Worm (Caenorhabditis elegans) whole organism, young adult: ENCODE data around the gene C14E2.6.

ENCODE experiments used
- B0261.1 ChIP-seq: sonication (generic microtip); optimal IDR thresholded peaks from 2 replicates; lab custom pipeline; 2016; ENCODE audit warnings: mild to moderate bottlenecking, missing genetic modification characterization, moderate library complexity, missing compliant biosample characterization
- F23B12.7 ChIP-seq: sonication (generic microtip); optimal IDR thresholded peaks from 2 replicates; lab custom pipeline; 2017; ENCODE audit warnings: missing genetic modification characterization, mild to moderate bottlenecking, missing compliant biosample characterization, antibody characterized with exemption, moderate library complexity; ENCODE audit not compliant: insufficient read depth
- F39B2.1 ChIP-seq: fragments of 200-800 bp; sonication (Bioruptor generic); IDR thresholded peaks from 2 replicates; pipeline ENCODE4 v1.3.6; 2022; ENCODE audit warnings: missing genetic modification reagents, missing genetic modification characterization, missing compliant biosample characterization
- F55B11.4 ChIP-seq: sonication (generic microtip); optimal IDR thresholded peaks from 2 replicates; lab custom pipeline; 2016; ENCODE audit warnings: missing compliant biosample characterization, missing genetic modification characterization, borderline replicate concordance; ENCODE audit not compliant: insufficient read depth
- F57A8.1 ChIP-seq: fragments of 200-800 bp; sonication (Bioruptor generic); optimal IDR thresholded peaks from 2 replicates; lab custom pipeline; 2018; ENCODE audit warnings: mild to moderate bottlenecking, missing genetic modification characterization, moderate library complexity, missing compliant biosample characterization
- T07F8.4 ChIP-seq: sonication (generic microtip); optimal IDR thresholded peaks from 2 replicates; lab custom pipeline; 2016; ENCODE audit warnings: mild to moderate bottlenecking, missing genetic modification characterization, moderate library complexity, missing compliant biosample characterization
- ZK185.1 ChIP-seq: sonication (generic microtip); optimal IDR thresholded peaks from 2 replicates; lab custom pipeline; 2016; ENCODE audit warnings: mild to moderate bottlenecking, missing genetic modification characterization, missing compliant biosample characterization; ENCODE audit not compliant: poor library complexity, severe bottlenecking
- aptf-2 ChIP-seq: fragments of 200-800 bp; sonication (Bioruptor generic); conservative IDR thresholded peaks from 2 replicates; pipeline ENCODE4 v1.3.6; 2022; ENCODE audit warnings: missing genetic modification reagents, missing genetic modification characterization, missing compliant biosample characterization
- athp-1 ChIP-seq: sonication (generic microtip); optimal IDR thresholded peaks from 2 replicates; lab custom pipeline; 2017; ENCODE audit warnings: mild to moderate bottlenecking, missing genetic modification characterization, missing compliant biosample characterization
- die-1 ChIP-seq: sonication (generic microtip); optimal IDR thresholded peaks from 2 replicates; lab custom pipeline; 2016; ENCODE audit warnings: missing genotype, mild to moderate bottlenecking, missing genetic modification characterization, missing compliant biosample characterization
- ets-4 ChIP-seq: fragments of 200-800 bp; sonication (Bioruptor generic); optimal IDR thresholded peaks from 2 replicates; lab custom pipeline; 2018; ENCODE audit warnings: mild to moderate bottlenecking, missing genetic modification characterization, missing compliant biosample characterization
- hmg-1.2 ChIP-seq: fragments of 200-800 bp; sonication (Bioruptor generic); IDR thresholded peaks from 2 replicates; pipeline ENCODE4 v1.3.6; 2022; ENCODE audit warnings: missing genetic modification reagents, missing genetic modification characterization, missing compliant biosample characterization
- hsf-1 ChIP-seq: fragments of 200-800 bp; sonication (Bioruptor generic); IDR thresholded peaks from 2 replicates; pipeline ENCODE4 v1.3.6; 2022; ENCODE audit warnings: missing genetic modification reagents, missing genetic modification characterization, missing compliant biosample characterization
- let-607 ChIP-seq, 2 experiments: fragments of 200-800 bp in 1 of 2; sonication (Bioruptor generic) in 1 of 2; sonication (generic microtip) in 1 of 2; optimal IDR thresholded peaks; 2 replicates each; lab custom pipeline; 2016 to 2018; ENCODE audit warnings: mild to moderate bottlenecking in 2 of 2, missing compliant biosample characterization in 2 of 2, missing genetic modification characterization in 2 of 2, moderate library complexity in 2 of 2, missing genotype in 1 of 2
- lsl-1 ChIP-seq: fragments of 200-800 bp; sonication (Bioruptor generic); optimal IDR thresholded peaks from 2 replicates; lab custom pipeline; 2018; ENCODE audit warnings: mild to moderate bottlenecking, missing genetic modification characterization, moderate library complexity, missing compliant biosample characterization
- madf-10 ChIP-seq: sonication (generic microtip); optimal IDR thresholded peaks from 2 replicates; lab custom pipeline; 2016; ENCODE audit warnings: mild to moderate bottlenecking, missing genetic modification characterization, missing compliant biosample characterization
- madf-3 ChIP-seq: fragments of 200-800 bp; sonication (Bioruptor generic); IDR thresholded peaks from 2 replicates; pipeline ENCODE4 v1.3.6; 2022; ENCODE audit warnings: missing genetic modification reagents, missing genetic modification characterization, missing compliant biosample characterization
- madf-6 ChIP-seq: fragments of 200-800 bp; sonication (Bioruptor generic); IDR thresholded peaks from 2 replicates; pipeline ENCODE4 v1.3.6; 2022; ENCODE audit warnings: missing genetic modification reagents, missing genetic modification characterization, missing compliant biosample characterization
- mxl-1 ChIP-seq: sonication (generic microtip); optimal IDR thresholded peaks from 2 replicates; lab custom pipeline; 2016; ENCODE audit warnings: missing genetic modification characterization, missing compliant biosample characterization
- nfya-2 ChIP-seq: fragments of 200-800 bp; sonication (Bioruptor generic); IDR thresholded peaks from 2 replicates; pipeline ENCODE4 v1.3.6; 2022; ENCODE audit warnings: missing genetic modification reagents, missing genetic modification characterization, missing compliant biosample characterization
- nhr-179 ChIP-seq: sonication (generic microtip); optimal IDR thresholded peaks from 2 replicates; lab custom pipeline; 2016; ENCODE audit warnings: mild to moderate bottlenecking, missing genetic modification characterization, missing compliant biosample characterization
- nhr-90 ChIP-seq: sonication (generic microtip); optimal IDR thresholded peaks from 2 replicates; lab custom pipeline; 2016; ENCODE audit warnings: missing genotype, mild to moderate bottlenecking, missing genetic modification characterization, missing compliant biosample characterization
- rec-8 ChIP-seq, 2 experiments: sonication (generic microtip); optimal IDR thresholded peaks; 2 replicates each; lab custom pipeline; 2016; ENCODE audit warnings: mild to moderate bottlenecking in 2 of 2, missing genetic modification characterization in 2 of 2, missing genetic modification reagents in 2 of 2, missing genotype in 2 of 2, missing biosample characterization in 1 of 2, missing compliant biosample characterization in 1 of 2, moderate library complexity in 1 of 2
- rpc-1 ChIP-seq, 2 experiments: fragments of 150-350 bp in 1 of 2; sonication (generic microtip) in 1 of 2; optimal IDR thresholded peaks; 2 replicates each; lab custom pipeline; 2014 to 2018; ENCODE audit warnings: missing biosample characterization in 1 of 2, missing genetic modification characterization in 1 of 2, missing genetic modification reagents in 1 of 2, missing genotype in 1 of 2
- snpc-4 ChIP-seq, 5 experiments: fragments of 150-350 bp in 1 of 5; sonication (generic microtip) in 4 of 5; optimal IDR thresholded peaks; 2 replicates each; lab custom pipeline; 2014 to 2018; ENCODE audit warnings: missing genetic modification characterization in 5 of 5, missing biosample characterization in 3 of 5, antibody characterized with exemption in 2 of 5, mild to moderate bottlenecking in 2 of 5, missing compliant biosample characterization in 2 of 5, missing genotype in 2 of 5, moderate library complexity in 2 of 5, missing genetic modification reagents in 1 of 5
- sptf-2 ChIP-seq: fragments of 200-800 bp; sonication (Bioruptor generic); optimal IDR thresholded peaks from 2 replicates; lab custom pipeline; 2018; ENCODE audit warnings: mild to moderate bottlenecking, missing genetic modification characterization, missing compliant biosample characterization
- tbp1 ChIP-seq: fragments of 200-800 bp; sonication (Bioruptor generic); optimal IDR thresholded peaks from 2 replicates; lab custom pipeline; 2018; ENCODE audit warnings: mild to moderate bottlenecking, missing genetic modification characterization, missing compliant biosample characterization
- zim-3 ChIP-seq: sonication (generic microtip); optimal IDR thresholded peaks from 2 replicates; lab custom pipeline; 2017; ENCODE audit warnings: mild to moderate bottlenecking, missing genetic modification characterization, moderate library complexity, missing compliant biosample characterization
- ztf-28 ChIP-seq: fragments of 200-800 bp; sonication (Bioruptor generic); IDR thresholded peaks from 2 replicates; pipeline ENCODE4 v1.3.6; 2022; ENCODE audit warnings: missing genetic modification reagents, missing genetic modification characterization, missing compliant biosample characterization

Gene C14E2.6

ce11 chrX:1837703-1838102, 7.9 kb upstream of the C14E2.6 start (continued):
- peak; percentile 69 for TF ChIP-seq madf-10 (tag; lab: Kevin White, UChicago)
- TF ChIP-seq F55B11.4: no peak
- TF ChIP-seq F23B12.7: peak; percentile 54

ce11 chrX:1836700-1837099, 6.9 kb upstream of the C14E2.6 start:
- 0 out of 2 replicates have a peak, but pooled peaks have one; percentile 51 for TF ChIP-seq hsf-1 (GFP tag; lab: Robert Waterston, UW)
- peak; percentile 62; the same call in 1 of the 2 replicates for TF ChIP-seq madf-3 (GFP tag; lab: Robert Waterston, UW)
- TF ChIP-seq, all 124 proteins: peak for 2; not testable (repeated sequence) for 122

ce11 chrX:1830475-1830874, 638 bp upstream of the C14E2.6 start:
- no peak for TF ChIP-seq ztf-28 (GFP tag; lab: Robert Waterston, UW)
- peak; percentile 4 for TF ChIP-seq rpc-1 (optimal IDR thresholded peaks at IDR 0.05; lab: Kevin White, UChicago)
- peak; percentile 71 for TF ChIP-seq rpc-1 (tag; optimal IDR thresholded peaks at IDR 0.05; lab: Kevin White, UChicago)
- peak; percentile 78 for TF ChIP-seq tbp1 (GFP tag; lab: Kevin White, UChicago)
- TF ChIP-seq B0261.1: peak; percentile 28

- TF ChIP-seq athp-1 (tag; lab: Kevin White, UChicago) (no peak), rec-8 (tag; optimal IDR thresholded peaks at IDR 0.05; lab: Kevin White, UChicago) (no peak), let-607 (tag; optimal IDR thresholded peaks at IDR 0.05; lab: Kevin White, UChicago) (no peak)
Measured at ce11 chrX:1826166-1826565, 3.7 kb downstream of the C14E2.6 start, which contains the start of gene C14E2.1. Gene C14E2.1 (plus strand): TSS chrX:1826466.

- TF ChIP-seq rec-8 (tag; optimal IDR thresholded peaks at IDR 0.05; lab: Kevin White, UChicago): no peak
- TF ChIP-seq die-1 (tag; lab: Kevin White, UChicago): no peak
- TF ChIP-seq nhr-179: no peak
- TF ChIP-seq snpc-4 (GFP tag; optimal IDR thresholded peaks at IDR 0.05; lab: Kevin White, UChicago): no peak
- TF ChIP-seq snpc-4 (tag; optimal IDR thresholded peaks at IDR 0.05; lab: Kevin White, UChicago): peak in 2 of 4 experiments; percentile 56 to 84
- TF ChIP-seq nfya-2: no peak
Measured at ce11 chrX:1825290-1825832, 4.5 kb downstream of the C14E2.6 start, which contains the start of gene C14E2.5. Gene C14E2.5 (minus strand): TSS chrX:1825340.

ce11 chrX:1821235-1821634, 8.6 kb downstream of the C14E2.6 start, which contains the start of gene C14E2.4:
Gene C14E2.4 (minus strand): TSS chrX:1821335.
- no peak for TF ChIP-seq hsf-1 (GFP tag; lab: Robert Waterston, UW)
- TF ChIP-seq nhr-90 (tag; lab: Kevin White, UChicago): no peak
- TF ChIP-seq F39B2.1 (GFP tag; lab: Robert Waterston, UW): no peak
- TF ChIP-seq F57A8.1 (GFP tag; lab: Kevin White, UChicago): no peak
- no peak for TF ChIP-seq mxl-1 (tag; lab: Kevin White, UChicago)
- TF ChIP-seq hmg-1.2 (GFP tag; lab: Robert Waterston, UW): no peak

- TF ChIP-seq athp-1 (tag; lab: Kevin White, UChicago): no peak
- no peak for TF ChIP-seq ets-4
- no peak for TF ChIP-seq ZK185.1 (tag; lab: Kevin White, UChicago)
- no peak for TF ChIP-seq T07F8.4 (tag; lab: Kevin White, UChicago)
- TF ChIP-seq aptf-2 (GFP tag; lab: Robert Waterston, UW): no peak
- no peak for TF ChIP-seq madf-6
- TF ChIP-seq lsl-1 (GFP tag; lab: Kevin White, UChicago): no peak
- TF ChIP-seq zim-3 (tag; lab: Kevin White, UChicago): no peak
- no peak for TF ChIP-seq sptf-2 (GFP tag; lab: Kevin White, UChicago)
Measured at ce11 chrX:1816106-1816505, 13.7 kb downstream of the C14E2.6 start, which contains the start of gene C14E2.7. Gene C14E2.7 (plus strand): TSS chrX:1816406.
